Fruit fly (Drosophila melanogaster) whole organism, prepupa: Measurements from ENCODE around the gene CG11598.

Experiments
- CG10631 ChIP-seq: fragments of 200-800 bp; sonication (Bioruptor generic); optimal IDR thresholded peaks from 2 replicates; lab custom pipeline; 2016; ENCODE audit warnings: missing biosample characterization, missing genetic modification characterization
- CG11294 ChIP-seq: fragments of 200-800 bp; sonication (Bioruptor generic); IDR thresholded peaks from 2 replicates; pipeline ENCODE4 v1.3.6; 2022; ENCODE audit warnings: missing biosample characterization, missing genetic modification characterization
- CG11762 ChIP-seq: fragments of 200-800 bp; sonication (Bioruptor generic); optimal IDR thresholded peaks from 3 replicates; lab custom pipeline; 2016; ENCODE audit warnings: missing biosample characterization, missing genetic modification characterization; ENCODE audit not compliant: insufficient read depth
- CG15336 ChIP-seq: fragments of 200-800 bp; sonication (Bioruptor generic); IDR thresholded peaks from 2 replicates; pipeline ENCODE4 v1.3.6; 2022; ENCODE audit warnings: missing biosample characterization, missing genetic modification characterization
- CG1621 ChIP-seq: fragments of 200-800 bp; sonication (Bioruptor generic); optimal IDR thresholded peaks from 3 replicates; lab custom pipeline; 2018; ENCODE audit warnings: missing biosample characterization, mild to moderate bottlenecking, missing genetic modification characterization
- CG3032 ChIP-seq: fragments of 200-800 bp; optimal IDR thresholded peaks from 2 replicates; lab custom pipeline; 2019; ENCODE audit warnings: missing biosample characterization, mild to moderate bottlenecking, missing genetic modification characterization, moderate library complexity
- CG31627 ChIP-seq: fragments of 200-800 bp; sonication (Bioruptor generic); optimal IDR thresholded peaks from 3 replicates; lab custom pipeline; 2016; ENCODE audit warnings: missing biosample characterization, missing genetic modification characterization
- CG32006 ChIP-seq: fragments of 200-800 bp; sonication (Bioruptor generic); optimal IDR thresholded peaks from 3 replicates; lab custom pipeline; 2017; ENCODE audit warnings: missing biosample characterization, mild to moderate bottlenecking, missing genetic modification characterization
- CG3919 ChIP-seq: fragments of 200-800 bp; sonication (Bioruptor generic); optimal IDR thresholded peaks from 3 replicates; lab custom pipeline; 2016; ENCODE audit warnings: missing biosample characterization, missing genetic modification characterization
- CG4318 ChIP-seq: fragments of 200-800 bp; sonication (Bioruptor generic); optimal IDR thresholded peaks from 3 replicates; lab custom pipeline; 2017; ENCODE audit warnings: missing biosample characterization, mild to moderate bottlenecking, missing genetic modification characterization
- CG6163 ChIP-seq: fragments of 200-800 bp; sonication (Bioruptor generic); IDR thresholded peaks from 3 replicates; pipeline ENCODE4 v1.3.6; 2022; ENCODE audit warnings: missing biosample characterization, missing genetic modification characterization
- CG6792 ChIP-seq: fragments of 200-800 bp; sonication (Bioruptor generic); optimal IDR thresholded peaks from 3 replicates; lab custom pipeline; 2016; ENCODE audit warnings: missing biosample characterization, missing genetic modification characterization
- CG8632 ChIP-seq: fragments of 200-800 bp; sonication (Bioruptor generic); optimal IDR thresholded peaks from 3 replicates; lab custom pipeline; 2016; ENCODE audit warnings: missing biosample characterization, missing genetic modification characterization
- CG9139 ChIP-seq: fragments of 200-800 bp; sonication (Bioruptor generic); optimal IDR thresholded peaks from 3 replicates; lab custom pipeline; 2017; ENCODE audit warnings: missing biosample characterization, mild to moderate bottlenecking, missing genetic modification characterization
- Eip75B ChIP-seq: fragments of 200-800 bp; sonication (Bioruptor generic); optimal IDR thresholded peaks from 3 replicates; lab custom pipeline; 2016; ENCODE audit warnings: missing biosample characterization, missing genetic modification characterization
- Eip78C ChIP-seq: fragments of 200-800 bp; sonication (Bioruptor generic); peaks from one replicate; lab custom pipeline; 2016; ENCODE audit warnings: missing biosample characterization, missing genetic modification characterization
- Ets96B ChIP-seq: fragments of 200-800 bp; optimal IDR thresholded peaks from 2 replicates; lab custom pipeline; 2019; ENCODE audit warnings: missing biosample characterization, mild to moderate bottlenecking, missing genetic modification characterization, moderate library complexity
- Gug ChIP-seq: fragments of 200-800 bp; sonication (Bioruptor generic); IDR thresholded peaks from 2 replicates; pipeline ENCODE4 v1.3.6; 2022; ENCODE audit warnings: missing biosample characterization, missing genetic modification characterization
- Hr39 ChIP-seq: fragments of 200-800 bp; sonication (Bioruptor generic); optimal IDR thresholded peaks from 2 replicates; lab custom pipeline; 2016; ENCODE audit warnings: missing biosample characterization, missing genetic modification characterization
- Hr4 ChIP-seq: fragments of 200-800 bp; sonication (Bioruptor generic); optimal IDR thresholded peaks from 3 replicates; lab custom pipeline; 2016; ENCODE audit warnings: missing biosample characterization, missing genetic modification characterization
- Lpt ChIP-seq: fragments of 200-800 bp; sonication (Bioruptor generic); optimal IDR thresholded peaks from 3 replicates; lab custom pipeline; 2016; ENCODE audit warnings: missing biosample characterization, missing genetic modification characterization
- OdsH ChIP-seq: fragments of 200-800 bp; sonication (Bioruptor generic); optimal IDR thresholded peaks from 3 replicates; lab custom pipeline; 2016; ENCODE audit warnings: missing biosample characterization, missing genetic modification characterization
- Sox102F ChIP-seq: fragments of 200-800 bp; sonication (Bioruptor generic); optimal IDR thresholded peaks from 2 replicates; lab custom pipeline; 2016; ENCODE audit warnings: missing biosample characterization, mild to moderate bottlenecking, missing genetic modification characterization
- Sox14 ChIP-seq: fragments of 200-800 bp; sonication (Bioruptor generic); optimal IDR thresholded peaks from 3 replicates; lab custom pipeline; 2016; ENCODE audit warnings: missing biosample characterization, missing genetic modification characterization
- achi ChIP-seq: fragments of 200-800 bp; sonication (Bioruptor generic); optimal IDR thresholded peaks from 3 replicates; lab custom pipeline; 2016; ENCODE audit warnings: missing biosample characterization, missing genetic modification characterization
- acj6 ChIP-seq: fragments of 200-800 bp; sonication (Bioruptor generic); optimal IDR thresholded peaks from 3 replicates; lab custom pipeline; 2016; ENCODE audit warnings: missing biosample characterization, missing genetic modification characterization
- cyc ChIP-seq: fragments of 200-800 bp; sonication (Bioruptor generic); optimal IDR thresholded peaks from 3 replicates; lab custom pipeline; 2016; ENCODE audit warnings: missing biosample characterization, missing genetic modification characterization
- esn ChIP-seq: fragments of 200-800 bp; sonication (Bioruptor generic); optimal IDR thresholded peaks from 2 replicates; lab custom pipeline; 2016; ENCODE audit warnings: missing biosample characterization, mild to moderate bottlenecking, missing genetic modification characterization, moderate library complexity
- fd59A ChIP-seq: fragments of 200-800 bp; sonication (Bioruptor generic); optimal IDR thresholded peaks from 2 replicates; lab custom pipeline; 2017; ENCODE audit warnings: missing biosample characterization, mild to moderate bottlenecking, missing genetic modification characterization, missing genetic modification reagents
- fkh ChIP-seq: fragments of 200-800 bp; sonication (Bioruptor generic); optimal IDR thresholded peaks from 3 replicates; lab custom pipeline; 2017; ENCODE audit warnings: missing biosample characterization, mild to moderate bottlenecking, missing genetic modification characterization, moderate library complexity
- lz ChIP-seq: fragments of 200-800 bp; sonication (Bioruptor generic); optimal IDR thresholded peaks from 3 replicates; lab custom pipeline; 2016; ENCODE audit warnings: missing biosample characterization, missing genetic modification characterization
- net ChIP-seq: fragments of 200-800 bp; sonication (Bioruptor generic); optimal IDR thresholded peaks from 3 replicates; lab custom pipeline; 2016; ENCODE audit warnings: missing biosample characterization, missing genetic modification characterization
- pdm3 ChIP-seq: fragments of 200-800 bp; sonication (Bioruptor generic); optimal IDR thresholded peaks from 3 replicates; lab custom pipeline; 2016; ENCODE audit warnings: missing biosample characterization, missing genetic modification characterization
- svp ChIP-seq: fragments of 200-800 bp; sonication (Bioruptor generic); peaks from one replicate; lab custom pipeline; 2016; ENCODE audit warnings: missing biosample characterization, missing genetic modification characterization
- vri ChIP-seq: fragments of 200-800 bp; sonication (Bioruptor generic); optimal IDR thresholded peaks from 3 replicates; lab custom pipeline; 2016; ENCODE audit warnings: missing biosample characterization, mild to moderate bottlenecking, missing genetic modification characterization

The CG11598 gene

dm6 chr3R:12615553-12615952, 19.2 kb upstream of the CG11598 start:
- TF ChIP-seq CG8632 (GFP tag; lab: Kevin White, UChicago): no peak
- no peak for TF ChIP-seq CG6163 (GFP tag; lab: Robert Waterston, UW)
- TF ChIP-seq fd59A (GFP tag; lab: Kevin White, UChicago): no peak
- TF ChIP-seq Hr39 (GFP tag; lab: Kevin White, UChicago): no peak
- TF ChIP-seq Hr4 (GFP tag; lab: Kevin White, UChicago): no peak
- TF ChIP-seq svp (GFP tag; lab: Kevin White, UChicago): no peak
- TF ChIP-seq Eip75B: no peak
- no peak for TF ChIP-seq OdsH (GFP tag; lab: Kevin White, UChicago)
- no peak for TF ChIP-seq CG32006 (GFP tag; lab: Kevin White, UChicago)
- no peak for TF ChIP-seq CG4318
- TF ChIP-seq Ets96B: no peak
- TF ChIP-seq CG31627 (GFP tag; lab: Kevin White, UChicago): no peak
- TF ChIP-seq CG3919: no peak
- TF ChIP-seq CG1621 (tag; lab: Kevin White, UChicago): no peak
- TF ChIP-seq Sox102F (GFP tag; lab: Kevin White, UChicago): no peak

dm6 chr3R:12622778-12623177, 11.9 kb upstream of the CG11598 start:
- TF ChIP-seq Lpt: no peak
- TF ChIP-seq CG11294 (GFP tag; lab: Robert Waterston, UW): no peak
- TF ChIP-seq esn (GFP tag; lab: Kevin White, UChicago): no peak
- TF ChIP-seq CG3032 (tag; lab: Kevin White, UChicago): no peak
- no peak for TF ChIP-seq Hr4 (GFP tag; lab: Kevin White, UChicago)

dm6 chr3R:12624913-12625312, 9.8 kb upstream of the CG11598 start:
- TF ChIP-seq CG6792 (GFP tag; lab: Kevin White, UChicago) (no peak), CG11762 (GFP tag; lab: Kevin White, UChicago) (no peak), Gug (GFP tag; lab: Robert Waterston, UW) (no peak), Sox14 (GFP tag; lab: Kevin White, UChicago) (no peak), Hr4 (GFP tag; lab: Kevin White, UChicago) (no peak), net (GFP tag; lab: Kevin White, UChicago) (no peak), CG15336 (no peak), vri (no peak), Lpt (no peak), lz (GFP tag; lab: Kevin White, UChicago) (no peak)

- TF ChIP-seq acj6 (no peak), CG10631 (GFP tag; lab: Kevin White, UChicago) (no peak), CG1621 (tag; lab: Kevin White, UChicago) (no peak), lz (GFP tag; lab: Kevin White, UChicago) (no peak), Eip78C (GFP tag; lab: Kevin White, UChicago) (peak; percentile 64), Eip75B (no peak), CG8632 (GFP tag; lab: Kevin White, UChicago) (no peak), achi (GFP tag; lab: Kevin White, UChicago) (peak; percentile 3), pdm3 (GFP tag; lab: Kevin White, UChicago) (no peak), OdsH (GFP tag; lab: Kevin White, UChicago) (no peak), cyc (GFP tag; lab: Kevin White, UChicago) (no peak), fkh (GFP tag; lab: Kevin White, UChicago) (peak; percentile 82), vri (peak; percentile 87), CG9139 (no peak)
Observed at dm6 chr3R:12626674-12627382, 7.9 kb upstream of the CG11598 start.
